Worm (Caenorhabditis elegans) whole organism, late embryonic: Measurements from ENCODE around the gene grk-1.

Experiments used
- C38D4.7 ChIP-seq: fragments of 200-800 bp; sonication (Bioruptor generic); optimal IDR thresholded peaks from 2 replicates; lab custom pipeline; 2018; ENCODE audit warnings: mild to moderate bottlenecking, missing genetic modification characterization, moderate library complexity, missing compliant biosample characterization
- F13H6.1 ChIP-seq: sonication (generic microtip); optimal IDR thresholded peaks from 2 replicates; lab custom pipeline; 2016; ENCODE audit warnings: missing genetic modification characterization, missing compliant biosample characterization
- K09A11.1 ChIP-seq: sonication (generic microtip); optimal IDR thresholded peaks from 2 replicates; lab custom pipeline; 2017; ENCODE audit warnings: antibody characterized with exemption, mild to moderate bottlenecking, missing genetic modification characterization, missing compliant biosample characterization; ENCODE audit not compliant: insufficient read depth
- Y22D7AL.16 ChIP-seq: sonication (generic microtip); optimal IDR thresholded peaks from 2 replicates; lab custom pipeline; 2016; ENCODE audit warnings: missing genetic modification characterization, missing compliant biosample characterization
- ama-1 ChIP-seq: fragments of 150-350 bp; optimal IDR thresholded peaks from 2 replicates; lab custom pipeline; 2014
- ceh-22 ChIP-seq: sonication (generic microtip); optimal IDR thresholded peaks from 2 replicates; lab custom pipeline; 2017; ENCODE audit warnings: missing biosample characterization, missing genetic modification characterization
- ceh-31 ChIP-seq: sonication (generic microtip); optimal IDR thresholded peaks from 2 replicates; lab custom pipeline; 2016; ENCODE audit warnings: missing genetic modification characterization, missing compliant biosample characterization
- ceh-45 ChIP-seq: fragments of 200-800 bp; sonication (Bioruptor generic); IDR thresholded peaks from 2 replicates; pipeline ENCODE4 v1.3.6; 2022; ENCODE audit warnings: missing genetic modification reagents, missing genetic modification characterization, missing compliant biosample characterization
- ceh-6 ChIP-seq: fragments of 200-800 bp; sonication (Bioruptor generic); optimal IDR thresholded peaks from 2 replicates; lab custom pipeline; 2018; ENCODE audit warnings: mild to moderate bottlenecking, missing genetic modification characterization, missing compliant biosample characterization
- ceh-9 ChIP-seq: sonication (generic microtip); optimal IDR thresholded peaks from 2 replicates; lab custom pipeline; 2016; ENCODE audit warnings: mild to moderate bottlenecking, missing genetic modification characterization, inconsistent platforms, missing compliant biosample characterization
- dmd-4 ChIP-seq: sonication (generic microtip); optimal IDR thresholded peaks from 2 replicates; lab custom pipeline; 2016; ENCODE audit warnings: borderline replicate concordance, missing genetic modification characterization, missing compliant biosample characterization
- elt-4 ChIP-seq: sonication (generic microtip); optimal IDR thresholded peaks from 2 replicates; lab custom pipeline; 2016; ENCODE audit warnings: missing genetic modification characterization, missing compliant biosample characterization
- fkh-10 ChIP-seq: fragments of 150-350 bp; optimal IDR thresholded peaks from 2 replicates; lab custom pipeline; 2014; ENCODE audit warnings: missing biosample characterization, missing genetic modification reagents, missing genetic modification characterization
- hlh-30 ChIP-seq: sonication (generic microtip); optimal IDR thresholded peaks from 2 replicates; lab custom pipeline; 2017; ENCODE audit warnings: antibody characterized with exemption, missing genetic modification characterization, missing compliant biosample characterization; ENCODE audit not compliant: insufficient read depth
- hlh-6 ChIP-seq: sonication (generic microtip); optimal IDR thresholded peaks from 2 replicates; lab custom pipeline; 2016; ENCODE audit warnings: missing genotype, missing genetic modification characterization, missing compliant biosample characterization
- hlh-8 ChIP-seq: sonication (generic microtip); optimal IDR thresholded peaks from 2 replicates; lab custom pipeline; 2016; ENCODE audit warnings: missing genotype, missing genetic modification characterization, missing compliant biosample characterization
- lim-6 ChIP-seq: sonication (generic microtip); optimal IDR thresholded peaks from 2 replicates; lab custom pipeline; 2016; ENCODE audit warnings: missing genetic modification characterization, missing compliant biosample characterization
- lin-11 ChIP-seq: fragments of 200-800 bp; sonication (Bioruptor generic); optimal IDR thresholded peaks from 2 replicates; lab custom pipeline; 2018; ENCODE audit warnings: mild to moderate bottlenecking, missing genetic modification characterization, missing compliant biosample characterization
- madf-2 ChIP-seq: sonication (generic microtip); optimal IDR thresholded peaks from 2 replicates; lab custom pipeline; 2017; ENCODE audit warnings: missing genetic modification characterization, missing compliant biosample characterization
- mec-3 ChIP-seq: sonication (generic microtip); optimal IDR thresholded peaks from 2 replicates; lab custom pipeline; 2016; ENCODE audit warnings: borderline replicate concordance, missing genetic modification characterization, missing compliant biosample characterization
- nfya-1 ChIP-seq: sonication (generic microtip); optimal IDR thresholded peaks from 2 replicates; lab custom pipeline; 2017; ENCODE audit warnings: missing genetic modification characterization, mild to moderate bottlenecking, missing compliant biosample characterization, antibody characterized with exemption, moderate library complexity
- nhr-11 ChIP-seq: fragments of 150-350 bp; optimal IDR thresholded peaks from 2 replicates; lab custom pipeline; 2014; ENCODE audit warnings: missing biosample characterization, missing genetic modification characterization
- npax-4 ChIP-seq: sonication (generic microtip); optimal IDR thresholded peaks from 2 replicates; lab custom pipeline; 2016; ENCODE audit warnings: missing genetic modification characterization, missing compliant biosample characterization
- pag-3 ChIP-seq: sonication (generic microtip); optimal IDR thresholded peaks from 2 replicates; lab custom pipeline; 2016; ENCODE audit warnings: missing compliant biosample characterization, missing genetic modification characterization, borderline replicate concordance
- pax-1 ChIP-seq: fragments of 150-350 bp; optimal IDR thresholded peaks from 2 replicates; lab custom pipeline; 2014; ENCODE audit warnings: missing biosample characterization, missing genetic modification characterization
- pha-2 ChIP-seq: sonication (generic microtip); optimal IDR thresholded peaks from 2 replicates; lab custom pipeline; 2017; ENCODE audit warnings: mild to moderate bottlenecking, missing genetic modification characterization, missing compliant biosample characterization
- pros-1 ChIP-seq: fragments of 150-350 bp; optimal IDR thresholded peaks from 2 replicates; lab custom pipeline; 2014; ENCODE audit warnings: missing biosample characterization, missing genetic modification reagents, missing genetic modification characterization
- rnt-1 ChIP-seq: sonication (generic microtip); optimal IDR thresholded peaks from 2 replicates; lab custom pipeline; 2016; ENCODE audit warnings: missing genetic modification characterization, missing compliant biosample characterization
- sdc-2 ChIP-seq: sonication (generic microtip); optimal IDR thresholded peaks from 2 replicates; lab custom pipeline; 2016; ENCODE audit warnings: missing genotype, missing genetic modification characterization, missing compliant biosample characterization
- sox-2 ChIP-seq: fragments of 200-800 bp; sonication (Bioruptor generic); IDR thresholded peaks from 2 replicates; pipeline ENCODE4 v1.3.6; 2022; ENCODE audit warnings: missing genetic modification reagents, missing genetic modification characterization, missing compliant biosample characterization
- sox-4 ChIP-seq: sonication (generic microtip); optimal IDR thresholded peaks from 2 replicates; lab custom pipeline; 2017; ENCODE audit warnings: mild to moderate bottlenecking, missing genetic modification characterization, inconsistent platforms, missing compliant biosample characterization
- syd-9 ChIP-seq: sonication (generic microtip); optimal IDR thresholded peaks from 2 replicates; lab custom pipeline; 2016; ENCODE audit warnings: mild to moderate bottlenecking, missing genetic modification characterization, moderate library complexity, missing compliant biosample characterization
- ttx-3 ChIP-seq: sonication (generic microtip); optimal IDR thresholded peaks from 2 replicates; lab custom pipeline; 2016; ENCODE audit warnings: missing genetic modification reagents, missing genetic modification characterization, missing compliant biosample characterization
- unc-3 ChIP-seq, 2 experiments: fragments of 200-800 bp in 1 of 2; sonication (Bioruptor generic) in 1 of 2; sonication (generic microtip) in 1 of 2; conservative IDR thresholded peaks in 1 of 2; optimal IDR thresholded peaks in 1 of 2; 2 replicates each; pipeline versions ENCODE4 v1.3.6 to Lab custom; 2016 to 2022; ENCODE audit warnings: missing compliant biosample characterization in 2 of 2, missing genetic modification characterization in 2 of 2, missing genetic modification reagents in 1 of 2
- ztf-16 ChIP-seq: sonication (generic microtip); optimal IDR thresholded peaks from 2 replicates; lab custom pipeline; 2017; ENCODE audit warnings: missing genetic modification characterization, missing compliant biosample characterization

The grk-1 gene

DNA sequence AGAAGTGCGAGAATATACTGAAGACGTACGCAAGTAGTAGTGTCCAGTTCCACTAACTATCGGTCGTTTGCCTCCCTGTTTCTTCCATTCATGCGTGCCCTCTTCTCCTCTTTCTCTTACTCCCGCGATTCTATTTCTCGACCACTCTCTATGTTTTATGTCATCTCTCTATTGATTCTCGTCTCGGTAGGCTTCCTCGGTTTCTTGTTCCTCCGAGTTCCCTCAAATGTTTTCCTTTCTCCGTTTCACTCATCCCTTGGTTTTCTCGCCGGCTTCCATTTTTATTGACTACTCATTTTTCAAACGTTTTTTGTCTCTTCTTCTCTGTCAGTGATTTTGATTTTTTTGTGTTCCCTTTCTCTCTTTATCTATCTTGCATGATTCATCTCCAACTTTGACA, 27.3 kb upstream of the grk-1 start (continued):
- TF ChIP-seq ceh-9 (tag; lab: Kevin White, UChicago) (no peak), lim-6 (no peak), madf-2 (peak; percentile 4), mec-3 (tag; lab: Kevin White, UChicago) (no peak), syd-9 (tag; lab: Kevin White, UChicago) (no peak), K09A11.1 (tag; lab: Kevin White, UChicago) (no peak), pha-2 (no peak), sox-4 (tag; lab: Kevin White, UChicago) (no peak), pax-1 (tag; lab: Kevin White, UChicago) (peak; percentile 91), hlh-30 (tag; lab: Kevin White, UChicago) (no peak), ceh-45 (GFP tag; lab: Robert Waterston, UW) (no peak), ztf-16 (tag; lab: Kevin White, UChicago) (no peak), ceh-6 (GFP tag; lab: Kevin White, UChicago) (no peak), F13H6.1 (tag; lab: Kevin White, UChicago) (peak; percentile 0), unc-3 (GFP tag; conservative IDR thresholded peaks at IDR 0.05; lab: Robert Waterston, UW) (no peak), unc-3 (tag; optimal IDR thresholded peaks at IDR 0.05; lab: Kevin White, UChicago) (no peak), sdc-2 (no peak), npax-4 (tag; lab: Kevin White, UChicago) (no peak), sox-2 (GFP tag; lab: Robert Waterston, UW) (no peak), ttx-3 (tag; lab: Kevin White, UChicago) (no peak), rnt-1 (tag; lab: Kevin White, UChicago) (no peak), elt-4 (no peak)

DNA sequence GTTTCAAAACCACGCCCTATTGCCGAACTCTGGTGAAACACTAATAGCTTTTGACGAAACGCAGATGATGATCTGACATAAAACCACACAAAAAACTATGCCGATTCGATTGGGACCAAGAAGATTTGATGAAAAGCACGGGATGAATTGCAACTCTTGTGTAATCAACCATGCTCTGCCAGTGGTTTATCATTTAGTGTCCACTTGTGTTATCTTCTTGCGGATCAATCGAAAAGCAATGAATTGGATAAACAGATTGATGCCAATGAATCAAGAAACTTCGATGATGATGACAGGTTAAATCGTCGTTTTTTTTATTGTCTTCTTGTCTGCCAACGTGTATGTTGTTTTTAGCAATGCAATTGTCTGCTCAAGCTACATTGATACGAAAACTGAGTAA, 23.0 kb upstream of the grk-1 start, which contains the start of gene F42G10.1:
Gene F42G10.1 (minus strand): TSS at position 151 of the 400 bp plus-strand sequence.
- TF ChIP-seq fkh-10 (GFP tag; lab: Kevin White, UChicago) = no peak
- TF ChIP-seq Y22D7AL.16 (tag; lab: Kevin White, UChicago) = no peak
- no peak for TF ChIP-seq hlh-6 (tag; lab: Kevin White, UChicago)
- no peak for TF ChIP-seq ceh-22 (tag; lab: Kevin White, UChicago)
- no peak for TF ChIP-seq unc-3 (GFP tag; conservative IDR thresholded peaks at IDR 0.05; lab: Robert Waterston, UW)
- no peak for TF ChIP-seq unc-3 (tag; optimal IDR thresholded peaks at IDR 0.05; lab: Kevin White, UChicago)
- no peak for TF ChIP-seq pag-3 (tag; lab: Kevin White, UChicago)
- no peak for TF ChIP-seq nfya-1
- TF ChIP-seq lin-11 (tag; lab: Kevin White, UChicago) = no peak
- TF ChIP-seq pros-1 = no peak
- no peak for TF ChIP-seq sdc-2

DNA sequence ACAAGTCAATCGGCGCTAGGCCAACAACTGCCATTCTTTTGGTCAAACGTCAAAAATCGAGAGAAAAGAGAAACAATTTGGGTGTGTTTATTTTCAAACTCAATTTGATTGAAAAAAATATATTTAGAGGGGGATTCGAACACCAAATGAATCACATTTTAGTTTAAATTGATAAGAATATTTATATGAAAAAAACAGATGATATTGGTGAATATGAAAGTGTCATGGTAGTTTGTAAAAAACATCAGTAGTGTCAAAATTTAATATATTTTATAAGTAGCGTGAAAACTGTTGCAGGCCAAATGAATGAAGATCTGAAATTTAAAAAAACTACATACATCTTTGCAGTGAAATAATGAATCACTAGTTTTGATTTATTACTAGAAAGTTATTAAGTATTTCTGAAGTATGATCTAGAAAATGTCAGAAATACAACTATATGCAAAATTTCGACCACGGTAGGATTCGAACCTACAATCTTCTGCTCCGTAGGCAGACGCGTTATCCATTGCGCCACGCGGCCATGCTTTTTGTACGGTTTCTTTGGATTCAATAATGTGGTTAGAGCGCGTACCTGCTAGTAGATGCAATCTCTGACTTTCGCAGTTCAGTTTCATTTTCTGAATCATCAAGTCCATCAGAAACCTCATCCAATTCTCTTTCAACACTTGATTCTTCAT, 19.1 kb upstream of the grk-1 start, which contains the start of gene F19C6.4:
Gene F19C6.4 (minus strand): TSS at position 51 of the 680 bp plus-strand sequence.
- TF ChIP-seq ama-1 (lab: Kevin White, UChicago) (no peak), pag-3 (tag; lab: Kevin White, UChicago) (no peak), ttx-3 (tag; lab: Kevin White, UChicago) (no peak), hlh-8 (no peak), pros-1 (no peak), nhr-11 (tag; lab: Kevin White, UChicago) (no peak), ceh-45 (GFP tag; lab: Robert Waterston, UW) (no peak), rnt-1 (tag; lab: Kevin White, UChicago) (no peak), ceh-31 (no peak), dmd-4 (tag; lab: Kevin White, UChicago) (no peak), sox-2 (GFP tag; lab: Robert Waterston, UW) (no peak), C38D4.7 (GFP tag; lab: Kevin White, UChicago) (no peak), syd-9 (tag; lab: Kevin White, UChicago) (no peak), pax-1 (tag; lab: Kevin White, UChicago) (no peak)
